Worm (Caenorhabditis elegans) whole organism, L4 larva: ENCODE data around the gene T22D1.1.

Experiments
- F10B5.3 ChIP-seq: sonication (generic microtip); optimal IDR thresholded peaks from 2 replicates; lab custom pipeline; 2016; ENCODE audit warnings: mild to moderate bottlenecking, missing genetic modification characterization, missing compliant biosample characterization
- F26F4.8 ChIP-seq: fragments of 200-800 bp; sonication (Bioruptor generic); conservative IDR thresholded peaks from 2 replicates; pipeline ENCODE4 v1.3.6; 2022; ENCODE audit warnings: missing genetic modification characterization, missing compliant biosample characterization
- Y105C5A.15 ChIP-seq: fragments of 200-800 bp; sonication (Bioruptor generic); IDR thresholded peaks from 2 replicates; pipeline ENCODE4 v1.3.6; 2022; ENCODE audit warnings: missing genetic modification characterization, missing compliant biosample characterization
- Y5F2A.4 ChIP-seq: fragments of 200-800 bp; sonication (Bioruptor generic); optimal IDR thresholded peaks from 2 replicates; lab custom pipeline; 2018; ENCODE audit warnings: mild to moderate bottlenecking, missing genetic modification characterization, missing compliant biosample characterization
- ZK337.2 ChIP-seq: fragments of 200-800 bp; sonication (Bioruptor generic); IDR thresholded peaks from 2 replicates; pipeline ENCODE4 v1.3.6; 2022; ENCODE audit warnings: missing genetic modification reagents, missing genetic modification characterization, missing compliant biosample characterization
- aha-1 ChIP-seq: fragments of 150-350 bp; peaks from one replicate; lab custom pipeline; 2014; ENCODE audit warnings: missing biosample characterization, missing genetic modification characterization
- arid-1 ChIP-seq: fragments of 200-800 bp; sonication (Bioruptor generic); conservative IDR thresholded peaks from 2 replicates; pipeline ENCODE4 v1.3.6; 2022; ENCODE audit warnings: missing genetic modification reagents, missing genetic modification characterization, missing compliant biosample characterization
- ceh-62 ChIP-seq: sonication (generic microtip); optimal IDR thresholded peaks from 2 replicates; lab custom pipeline; 2017; ENCODE audit warnings: missing biosample characterization, missing genetic modification characterization
- ceh-82 ChIP-seq: sonication (generic microtip); optimal IDR thresholded peaks from 2 replicates; lab custom pipeline; 2017; ENCODE audit warnings: missing biosample characterization, missing genetic modification characterization
- ces-1 ChIP-seq: fragments of 150-350 bp; sonication (generic microtip); optimal IDR thresholded peaks from 4 replicates; lab custom pipeline; 2014; ENCODE audit warnings: missing biosample characterization, missing genetic modification reagents, missing genetic modification characterization
- ctbp-1 ChIP-seq: fragments of 200-800 bp; sonication (Bioruptor generic); IDR thresholded peaks from 2 replicates; pipeline ENCODE4 v1.3.6; 2022; ENCODE audit warnings: missing genetic modification reagents, missing genetic modification characterization, missing compliant biosample characterization
- daf-19 ChIP-seq: fragments of 200-800 bp; sonication (Bioruptor generic); conservative IDR thresholded peaks from 2 replicates; pipeline ENCODE4 v1.3.6; 2022; ENCODE audit warnings: missing genetic modification characterization, missing compliant biosample characterization
- dmd-6 ChIP-seq: fragments of 200-800 bp; sonication (Bioruptor generic); IDR thresholded peaks from 2 replicates; pipeline ENCODE4 v1.3.6; 2022; ENCODE audit warnings: missing genetic modification reagents, missing genetic modification characterization, missing compliant biosample characterization
- dpl-1 ChIP-seq: fragments of 150-350 bp; optimal IDR thresholded peaks from 2 replicates; lab custom pipeline; 2014; ENCODE audit warnings: missing biosample characterization, missing genetic modification reagents, missing genetic modification characterization
- dve-1 ChIP-seq: sonication (generic microtip); optimal IDR thresholded peaks from 2 replicates; lab custom pipeline; 2017; ENCODE audit warnings: antibody characterized with exemption, mild to moderate bottlenecking, missing genetic modification characterization, missing compliant biosample characterization; ENCODE audit not compliant: insufficient read depth
- egl-43 ChIP-seq: fragments of 200-800 bp; sonication (Bioruptor generic); IDR thresholded peaks from 2 replicates; pipeline ENCODE4 v1.3.6; 2022; ENCODE audit warnings: missing genetic modification reagents, missing genetic modification characterization, missing compliant biosample characterization
- fkh-10 ChIP-seq: fragments of 150-350 bp; optimal IDR thresholded peaks from 2 replicates; lab custom pipeline; 2014; ENCODE audit warnings: missing biosample characterization, missing genetic modification reagents, missing genetic modification characterization
- fos-1 ChIP-seq: fragments of 150-350 bp; optimal IDR thresholded peaks from 2 replicates; lab custom pipeline; 2014; ENCODE audit warnings: missing biosample characterization, missing genetic modification characterization
- hlh-11 ChIP-seq: fragments of 200-800 bp; sonication (Bioruptor generic); optimal IDR thresholded peaks from 2 replicates; lab custom pipeline; 2018; ENCODE audit warnings: mild to moderate bottlenecking, missing genetic modification characterization, missing compliant biosample characterization
- hlh-30 ChIP-seq: sonication (generic microtip); optimal IDR thresholded peaks from 2 replicates; lab custom pipeline; 2017; ENCODE audit warnings: antibody characterized with exemption, mild to moderate bottlenecking, missing genetic modification characterization, missing compliant biosample characterization; ENCODE audit not compliant: insufficient read depth
- jun-1 ChIP-seq: fragments of 150-350 bp; optimal IDR thresholded peaks from 2 replicates; lab custom pipeline; 2014; ENCODE audit warnings: missing biosample characterization, missing genetic modification reagents, missing genetic modification characterization
- lin-1 ChIP-seq: fragments of 200-800 bp; sonication (Bioruptor generic); IDR thresholded peaks from 2 replicates; pipeline ENCODE4 v1.3.6; 2022; ENCODE audit warnings: missing genetic modification reagents, missing genetic modification characterization, missing compliant biosample characterization
- lin-13 ChIP-seq: fragments of 150-350 bp; optimal IDR thresholded peaks from 2 replicates; lab custom pipeline; 2014; ENCODE audit warnings: missing biosample characterization, missing genetic modification reagents, missing genetic modification characterization
- lsy-2 ChIP-seq, 2 experiments: fragments of 150-350 bp in 1 of 2; sonication (generic microtip) in 1 of 2; optimal IDR thresholded peaks; 2 replicates each; lab custom pipeline; 2014 to 2017; ENCODE audit warnings: missing biosample characterization in 2 of 2, missing genetic modification characterization in 2 of 2
- mdt-29 ChIP-seq: fragments of 200-800 bp; sonication (Bioruptor generic); IDR thresholded peaks from 2 replicates; pipeline ENCODE4 v1.3.6; 2022; ENCODE audit warnings: missing genetic modification reagents, missing genetic modification characterization, missing compliant biosample characterization
- mep-1 ChIP-seq: fragments of 150-350 bp; sonication (generic microtip); optimal IDR thresholded peaks from 3 replicates; lab custom pipeline; 2014; ENCODE audit warnings: missing biosample characterization, missing genetic modification characterization
- nhr-10 ChIP-seq: fragments of 150-350 bp; optimal IDR thresholded peaks from 2 replicates; lab custom pipeline; 2014; ENCODE audit warnings: missing biosample characterization, missing genetic modification characterization
- nhr-11 ChIP-seq: fragments of 150-350 bp; optimal IDR thresholded peaks from 2 replicates; lab custom pipeline; 2014; ENCODE audit warnings: missing biosample characterization, missing genetic modification characterization
- nhr-25 ChIP-seq: sonication (generic microtip); optimal IDR thresholded peaks from 2 replicates; lab custom pipeline; 2017; ENCODE audit warnings: missing genetic modification characterization, mild to moderate bottlenecking, missing compliant biosample characterization, antibody characterized with exemption, moderate library complexity, borderline replicate concordance; ENCODE audit not compliant: insufficient read depth
- nhr-42 ChIP-seq: fragments of 200-800 bp; sonication (Bioruptor generic); IDR thresholded peaks from 2 replicates; pipeline ENCODE4 v1.3.6; 2022; ENCODE audit warnings: missing genetic modification characterization, missing compliant biosample characterization
- nhr-48 ChIP-seq: sonication (generic microtip); optimal IDR thresholded peaks from 2 replicates; lab custom pipeline; 2016; ENCODE audit warnings: mild to moderate bottlenecking, missing genetic modification characterization, missing compliant biosample characterization
- nhr-6 ChIP-seq: fragments of 150-350 bp; optimal IDR thresholded peaks from 2 replicates; lab custom pipeline; 2014; ENCODE audit warnings: missing biosample characterization, missing genetic modification characterization
- nhr-77 ChIP-seq: fragments of 150-350 bp; optimal IDR thresholded peaks from 2 replicates; lab custom pipeline; 2014; ENCODE audit warnings: missing biosample characterization, missing genetic modification characterization
- pha-4 ChIP-seq, 2 experiments: fragments of 150-350 bp in 1 of 2; fragments of 200-800 bp in 1 of 2; sonication (Bioruptor generic) in 1 of 2; IDR thresholded peaks in 1 of 2; optimal IDR thresholded peaks in 1 of 2; 2 replicates each; pipeline versions ENCODE4 v1.3.6 to Lab custom; 2014 to 2022; ENCODE audit warnings: missing genetic modification characterization in 2 of 2, missing genetic modification reagents in 2 of 2, missing biosample characterization in 1 of 2, missing compliant biosample characterization in 1 of 2
- pqm-1 ChIP-seq: sonication (generic microtip); optimal IDR thresholded peaks from 2 replicates; lab custom pipeline; 2017; ENCODE audit warnings: missing biosample characterization, missing genetic modification characterization
- rbr-2 ChIP-seq: sonication (generic microtip); optimal IDR thresholded peaks from 2 replicates; lab custom pipeline; 2016; ENCODE audit warnings: missing genotype, missing genetic modification characterization, missing compliant biosample characterization
- saeg-2 ChIP-seq: fragments of 200-800 bp; sonication (Bioruptor generic); IDR thresholded peaks from 2 replicates; pipeline ENCODE4 v1.3.6; 2022; ENCODE audit warnings: missing genetic modification reagents, missing genetic modification characterization, missing compliant biosample characterization
- sdz-12 ChIP-seq: fragments of 200-800 bp; sonication (Bioruptor generic); optimal IDR thresholded peaks from 2 replicates; lab custom pipeline; 2018; ENCODE audit warnings: mild to moderate bottlenecking, missing genetic modification characterization, missing compliant biosample characterization
- snpc-1.2 ChIP-seq: fragments of 200-800 bp; sonication (Bioruptor generic); IDR thresholded peaks from 2 replicates; pipeline ENCODE4 v1.3.6; 2022; ENCODE audit warnings: missing genetic modification reagents, missing genetic modification characterization, missing compliant biosample characterization
- tra-1 ChIP-seq: fragments of 200-800 bp; sonication (Bioruptor generic); IDR thresholded peaks from 2 replicates; pipeline ENCODE4 v1.3.6; 2022; ENCODE audit warnings: missing genetic modification reagents, missing genetic modification characterization, missing compliant biosample characterization
- unc-130 ChIP-seq: sonication (generic microtip); optimal IDR thresholded peaks from 2 replicates; lab custom pipeline; 2016; ENCODE audit warnings: missing genetic modification reagents, missing genetic modification characterization, missing compliant biosample characterization
- unc-39 ChIP-seq: sonication (generic microtip); optimal IDR thresholded peaks from 2 replicates; lab custom pipeline; 2017; ENCODE audit warnings: missing biosample characterization, missing genetic modification characterization
- unc-62 ChIP-seq, 3 experiments: fragments of 150-350 bp in 1 of 3; sonication (generic microtip); optimal IDR thresholded peaks in 2 of 3; peaks in 1 of 3; 1 replicate in 1 of 3; 2 replicates in 2 of 3; lab custom pipeline; 2014 to 2017; ENCODE audit warnings: missing biosample characterization in 3 of 3, missing genetic modification characterization in 3 of 3, missing genetic modification reagents in 3 of 3, missing genotype in 1 of 3
- zag-1 ChIP-seq: fragments of 150-350 bp; optimal IDR thresholded peaks from 2 replicates; lab custom pipeline; 2014; ENCODE audit warnings: missing biosample characterization, missing genetic modification characterization
- zfp-3 ChIP-seq: fragments of 200-800 bp; sonication (Bioruptor generic); conservative IDR thresholded peaks from 2 replicates; pipeline ENCODE4 v1.3.6; 2022; ENCODE audit warnings: missing genetic modification reagents, missing genetic modification characterization, missing compliant biosample characterization
- ztf-11 ChIP-seq: fragments of 150-350 bp; optimal IDR thresholded peaks from 2 replicates; lab custom pipeline; 2014; ENCODE audit warnings: missing biosample characterization, missing genetic modification characterization
- ztf-7 ChIP-seq: fragments of 150-350 bp; optimal IDR thresholded peaks from 2 replicates; lab custom pipeline; 2014; ENCODE audit warnings: missing biosample characterization, missing genetic modification characterization

Gene T22D1.1

ce11 chrIV:6954682-6955081 lies 31.5 kb downstream of the T22D1.1 start:
- peak in 1 of 2 experiments; percentile 54 for TF ChIP-seq unc-62 (GFP tag; optimal IDR thresholded peaks at IDR 0.05 in 1 of 2; lab: Kevin White, UChicago)
- TF ChIP-seq unc-62 (tag; optimal IDR thresholded peaks at IDR 0.05; lab: Kevin White, UChicago), result no peak
- no peak for TF ChIP-seq dpl-1 (GFP tag; lab: Kevin White, UChicago)
- TF ChIP-seq aha-1 (tag; lab: Kevin White, UChicago), result peak; percentile 40
- TF ChIP-seq ctbp-1 (GFP tag; lab: Robert Waterston, UW), result 0 out of 2 replicates have a peak, but pooled peaks have one; percentile 35
- no peak for TF ChIP-seq ZK337.2 (GFP tag; lab: Robert Waterston, UW)
- TF ChIP-seq zag-1 (tag; lab: Kevin White, UChicago), result no peak
- peak; percentile 96 for TF ChIP-seq fkh-10 (GFP tag; lab: Kevin White, UChicago)
- no peak for TF ChIP-seq arid-1 (GFP tag; lab: Robert Waterston, UW)
- TF ChIP-seq nhr-42, result no peak
- TF ChIP-seq lsy-2 (tag; optimal IDR thresholded peaks at IDR 0.05; lab: Kevin White, UChicago), result peak in 1 of 2 experiments; percentile 0

- TF ChIP-seq mep-1 (tag; lab: Kevin White, UChicago) (peak; percentile 27), sdz-12 (no peak), rbr-2 (tag; lab: Kevin White, UChicago) (no peak), F26F4.8 (GFP tag; lab: Robert Waterston, UW) (no peak), unc-62 (GFP tag; optimal IDR thresholded peaks at IDR 0.05 in 1 of 2; lab: Kevin White, UChicago) (peak in 1 of 2 experiments; percentile 1), unc-62 (tag; optimal IDR thresholded peaks at IDR 0.05; lab: Kevin White, UChicago) (no peak), hlh-30 (peak; percentile 50), dmd-6 (GFP tag; lab: Robert Waterston, UW) (0 out of 2 replicates have a peak, but pooled peaks have one; percentile 15), arid-1 (GFP tag; lab: Robert Waterston, UW) (no peak), fkh-10 (GFP tag; lab: Kevin White, UChicago) (peak; percentile 83), hlh-11 (no peak), ces-1 (peak; percentile 78), pqm-1 (tag; lab: Kevin White, UChicago) (no peak), nhr-25 (tag; lab: Kevin White, UChicago) (no peak), egl-43 (no peak), ctbp-1 (GFP tag; lab: Robert Waterston, UW) (0 out of 2 replicates have a peak, but pooled peaks have one; percentile 17), zfp-3 (GFP tag; lab: Robert Waterston, UW) (no peak), ztf-7 (tag; lab: Kevin White, UChicago) (no peak), daf-19 (GFP tag; lab: Robert Waterston, UW) (no peak), unc-130 (GFP tag; lab: Kevin White, UChicago) (no peak), ceh-82 (tag; lab: Kevin White, UChicago) (no peak), snpc-1.2 (GFP tag; lab: Robert Waterston, UW) (no peak), nhr-77 (tag; lab: Kevin White, UChicago) (no peak), pha-4 (GFP tag; IDR thresholded peaks at IDR 0.05; lab: Robert Waterston, UW) (no peak), pha-4 (tag; optimal IDR thresholded peaks at IDR 0.05; lab: Kevin White, UChicago) (no peak), ztf-11 (no peak), ceh-62 (tag; lab: Kevin White, UChicago) (no peak), lin-1 (GFP tag; lab: Robert Waterston, UW) (no peak), nhr-11 (tag; lab: Kevin White, UChicago) (no peak), lsy-2 (tag; optimal IDR thresholded peaks at IDR 0.05; lab: Kevin White, UChicago) (peak in 1 of 2 experiments; percentile 47), mdt-29 (GFP tag; lab: Robert Waterston, UW) (no peak), aha-1 (tag; lab: Kevin White, UChicago) (peak; percentile 25), Y105C5A.15 (GFP tag; lab: Robert Waterston, UW) (no peak), tra-1 (GFP tag; lab: Robert Waterston, UW) (no peak)
Observed at ce11 chrIV:6956668-6957067, 33.5 kb downstream of the T22D1.1 start.

- TF ChIP-seq lin-13 (GFP tag; lab: Kevin White, UChicago) (no peak), jun-1 (tag; lab: Kevin White, UChicago) (no peak), nhr-10 (tag; lab: Kevin White, UChicago) (no peak), dve-1 (no peak), fkh-10 (GFP tag; lab: Kevin White, UChicago) (no peak), Y5F2A.4 (GFP tag; lab: Kevin White, UChicago) (no peak), F10B5.3 (no peak), saeg-2 (no peak), fos-1 (tag; lab: Kevin White, UChicago) (no peak), unc-39 (tag; lab: Kevin White, UChicago) (no peak), nhr-48 (tag; lab: Kevin White, UChicago) (no peak), sdz-12 (no peak), nhr-6 (tag; lab: Kevin White, UChicago) (no peak), lsy-2 (tag; optimal IDR thresholded peaks at IDR 0.05; lab: Kevin White, UChicago) (no peak)
Observed at ce11 chrIV:6957341-6957740, 34.2 kb downstream of the T22D1.1 start, which contains the start of gene jnk-1. TSS of gene jnk-1 (plus strand) at chrIV:6957641.
